Worm (Caenorhabditis elegans): Measurements from ENCODE around the gene srbc-21.

- TF ChIP-seq him-1 (tag; optimal IDR thresholded peaks at IDR 0.05) = peak; percentile 23
- TF ChIP-seq W03F9.2 (tag; optimal IDR thresholded peaks at IDR 0.05) = no peak
Observed at ce11 chrV:2138287-2138686, 17.0 kb upstream of the srbc-21 start.

All from whole organism, L4/young adult.